Worm (Caenorhabditis elegans): ENCODE measurements around the gene C14C10.2.

- TF ChIP-seq elt-2 (tag; optimal IDR thresholded peaks at IDR 0.05) (no peak), unc-62 (GFP tag; optimal IDR thresholded peaks at IDR 0.05) (no peak), pax-3 (tag; optimal IDR thresholded peaks at IDR 0.05) (no peak), ceh-82 (tag; optimal IDR thresholded peaks at IDR 0.05) (no peak), efl-3 (GFP tag; optimal IDR thresholded peaks at IDR 0.05) (no peak), nhr-237 (tag; optimal IDR thresholded peaks at IDR 0.05) (no peak), nhr-28 (tag; optimal IDR thresholded peaks at IDR 0.05) (no peak), swsn-7 (tag; optimal IDR thresholded peaks at IDR 0.05) (no peak), nhr-85 (tag) (no peak), lin-39 (tag; optimal IDR thresholded peaks at IDR 0.05) (no peak), ama-1 (optimal IDR thresholded peaks at IDR 0.05) (peak; percentile 15)
These were observed 39.5 kb downstream of the C14C10.2 start, which contains the start of gene F45D3.4 for ce11 chrV:12552671-12553212.

All from whole organism, L1 larva.